Fruit fly (Drosophila melanogaster): ENCODE results near the gene Acox3.
A peak's percentile ranks its signal among the peaks of the same experiment; 100 is the strongest.

Acox3 gene

dm6 chr2L:6464780-6465179, 16.6 kb upstream of the Acox3 start:
- TF ChIP-seq ss (GFP tag; optimal IDR thresholded peaks at IDR 0.05) = peak in 1 of 2 experiments; percentile 48
- TF ChIP-seq vri (GFP tag; optimal IDR thresholded peaks at IDR 0.05) = peak; percentile 18
- 0 out of 3 replicates have a peak, but pooled peaks have one; percentile 2 for TF ChIP-seq CG8119 (GFP tag; IDR thresholded peaks at IDR 0.05)
- TF ChIP-seq achi (GFP tag; optimal IDR thresholded peaks at IDR 0.05) = no peak
- TF ChIP-seq Blimp-1 (GFP tag; optimal IDR thresholded peaks at IDR 0.05) = peak; percentile 39
- TF ChIP-seq CG6854 (GFP tag; optimal IDR thresholded peaks at IDR 0.05) = peak; percentile 3
- no peak for TF ChIP-seq Hr4 (GFP tag; optimal IDR thresholded peaks at IDR 0.05)

- TF ChIP-seq svp (GFP tag) = peak; percentile 55
- no peak for TF ChIP-seq lz (GFP tag; optimal IDR thresholded peaks at IDR 0.05)
- TF ChIP-seq Hr4 (GFP tag; optimal IDR thresholded peaks at IDR 0.05) = peak; percentile 38
- TF ChIP-seq CG15336 (GFP tag; IDR thresholded peaks at IDR 0.05) = 0 out of 2 replicates have a peak, but pooled peaks have one; percentile 26
- TF ChIP-seq net (GFP tag; optimal IDR thresholded peaks at IDR 0.05) = no peak
- peak; percentile 62; the same call in 2 of the 3 replicates for TF ChIP-seq eg (GFP tag; IDR thresholded peaks at IDR 0.05)
- no peak for TF ChIP-seq CG6854 (GFP tag; optimal IDR thresholded peaks at IDR 0.05)
- no peak for TF ChIP-seq CG11902 (GFP tag; optimal IDR thresholded peaks at IDR 0.05)
- TF ChIP-seq CG32006 (GFP tag; optimal IDR thresholded peaks at IDR 0.05) = peak; percentile 51
- TF ChIP-seq Sox15 (GFP tag; optimal IDR thresholded peaks at IDR 0.05) = no peak
- peak; percentile 7 for TF ChIP-seq CG6276 (GFP tag; optimal IDR thresholded peaks at IDR 0.05)
- TF ChIP-seq Eip93F (GFP tag; optimal IDR thresholded peaks at IDR 0.05) = no peak
- TF ChIP-seq salr (GFP tag; optimal IDR thresholded peaks at IDR 0.05) = peak in 1 of 2 experiments; percentile 17
- no peak for TF ChIP-seq Smox (GFP tag; optimal IDR thresholded peaks at IDR 0.05)
- TF ChIP-seq CG10631 (GFP tag; optimal IDR thresholded peaks at IDR 0.05) = no peak
- TF ChIP-seq Sox102F (GFP tag; optimal IDR thresholded peaks at IDR 0.05) = no peak
- TF ChIP-seq fkh (GFP tag; optimal IDR thresholded peaks at IDR 0.05) = peak; percentile 32
- peak; percentile 6 for TF ChIP-seq dac (GFP tag; optimal IDR thresholded peaks at IDR 0.05)
Measured at dm6 chr2L:6464270-6464669, 16.1 kb upstream of the Acox3 start.

- peak; percentile 54 for TF ChIP-seq Eip78C (GFP tag)
- TF ChIP-seq pdm3 (GFP tag; optimal IDR thresholded peaks at IDR 0.05) = no peak
- 0 out of 3 replicates have a peak, but pooled peaks have one; percentile 9 for TF ChIP-seq eg (GFP tag; IDR thresholded peaks at IDR 0.05)
- TF ChIP-seq net (GFP tag; optimal IDR thresholded peaks at IDR 0.05) = no peak
- 0 out of 2 replicates have a peak, but pooled peaks have one; percentile 1 for TF ChIP-seq CG11294 (GFP tag; IDR thresholded peaks at IDR 0.05)
- peak; percentile 31 for TF ChIP-seq CG1621 (tag; optimal IDR thresholded peaks at IDR 0.05)
- TF ChIP-seq svp (GFP tag) = peak; percentile 96
- TF ChIP-seq ss (GFP tag; optimal IDR thresholded peaks at IDR 0.05) = peak in 1 of 2 experiments; percentile 27
Measured at dm6 chr2L:6463392-6463791, 15.2 kb upstream of the Acox3 start.

- TF ChIP-seq fkh (GFP tag; optimal IDR thresholded peaks at IDR 0.05) = peak; percentile 79
- no peak for TF ChIP-seq OdsH (GFP tag; optimal IDR thresholded peaks at IDR 0.05)
Measured at dm6 chr2L:6462259-6462658, 14.1 kb upstream of the Acox3 start.

- TF ChIP-seq CG11762 (GFP tag; optimal IDR thresholded peaks at IDR 0.05; ENCODE audit: insufficient read depth) (no peak), cyc (GFP tag; optimal IDR thresholded peaks at IDR 0.05) (no peak), Blimp-1 (GFP tag; optimal IDR thresholded peaks at IDR 0.05) (no peak), fkh (GFP tag; optimal IDR thresholded peaks at IDR 0.05) (peak; percentile 70), esn (GFP tag; optimal IDR thresholded peaks at IDR 0.05) (peak; percentile 14), CG6792 (GFP tag; optimal IDR thresholded peaks at IDR 0.05) (no peak), Met (GFP tag; optimal IDR thresholded peaks at IDR 0.05) (peak; percentile 9), Lpt (GFP tag; optimal IDR thresholded peaks at IDR 0.05) (no peak), CG3919 (GFP tag; optimal IDR thresholded peaks at IDR 0.05) (peak; percentile 2), achi (GFP tag; optimal IDR thresholded peaks at IDR 0.05) (no peak), vri (GFP tag; optimal IDR thresholded peaks at IDR 0.05) (peak; percentile 38), OdsH (GFP tag; optimal IDR thresholded peaks at IDR 0.05) (no peak), Eip78C (GFP tag) (peak; percentile 68), svp (GFP tag) (peak; percentile 59), CG11294 (GFP tag; IDR thresholded peaks at IDR 0.05) (no peak), dsx (GFP tag; optimal IDR thresholded peaks at IDR 0.05; ENCODE audit: poor library complexity, severe bottlenecking) (no peak), CG32006 (GFP tag; optimal IDR thresholded peaks at IDR 0.05) (no peak)
Measured at dm6 chr2L:6461497-6461896, 13.3 kb upstream of the Acox3 start.
